Fruit fly (Drosophila melanogaster) whole organism, prepupa: Measurements from ENCODE around the gene melt.

ENCODE experiments used
- Blimp-1 ChIP-seq: fragments of 200-800 bp; sonication (Bioruptor generic); optimal IDR thresholded peaks from 3 replicates; lab custom pipeline; 2017; ENCODE audit warnings: missing biosample characterization, missing genetic modification characterization, mild to moderate bottlenecking, moderate library complexity, missing genetic modification reagents
- CG10631 ChIP-seq: fragments of 200-800 bp; sonication (Bioruptor generic); optimal IDR thresholded peaks from 2 replicates; lab custom pipeline; 2016; ENCODE audit warnings: missing biosample characterization, missing genetic modification characterization
- CG10669 ChIP-seq: fragments of 200-800 bp; sonication (Bioruptor generic); optimal IDR thresholded peaks from 3 replicates; lab custom pipeline; 2018; ENCODE audit warnings: missing biosample characterization, mild to moderate bottlenecking, missing genetic modification characterization, moderate library complexity
- CG15336 ChIP-seq: fragments of 200-800 bp; sonication (Bioruptor generic); IDR thresholded peaks from 2 replicates; pipeline ENCODE4 v1.3.6; 2022; ENCODE audit warnings: missing biosample characterization, missing genetic modification characterization
- CG1621 ChIP-seq: fragments of 200-800 bp; sonication (Bioruptor generic); optimal IDR thresholded peaks from 3 replicates; lab custom pipeline; 2018; ENCODE audit warnings: missing biosample characterization, mild to moderate bottlenecking, missing genetic modification characterization
- CG3032 ChIP-seq: fragments of 200-800 bp; optimal IDR thresholded peaks from 2 replicates; lab custom pipeline; 2019; ENCODE audit warnings: missing biosample characterization, mild to moderate bottlenecking, missing genetic modification characterization, moderate library complexity
- CG31627 ChIP-seq: fragments of 200-800 bp; sonication (Bioruptor generic); optimal IDR thresholded peaks from 3 replicates; lab custom pipeline; 2016; ENCODE audit warnings: missing biosample characterization, missing genetic modification characterization
- CG3919 ChIP-seq: fragments of 200-800 bp; sonication (Bioruptor generic); optimal IDR thresholded peaks from 3 replicates; lab custom pipeline; 2016; ENCODE audit warnings: missing biosample characterization, missing genetic modification characterization
- CG4318 ChIP-seq: fragments of 200-800 bp; sonication (Bioruptor generic); optimal IDR thresholded peaks from 3 replicates; lab custom pipeline; 2017; ENCODE audit warnings: missing biosample characterization, mild to moderate bottlenecking, missing genetic modification characterization
- CG6163 ChIP-seq: fragments of 200-800 bp; sonication (Bioruptor generic); IDR thresholded peaks from 3 replicates; pipeline ENCODE4 v1.3.6; 2022; ENCODE audit warnings: missing biosample characterization, missing genetic modification characterization
- CG6808 ChIP-seq: fragments of 200-800 bp; sonication (Bioruptor generic); optimal IDR thresholded peaks from 3 replicates; lab custom pipeline; 2017; ENCODE audit warnings: missing biosample characterization, missing genetic modification characterization, mild to moderate bottlenecking, moderate library complexity, missing genetic modification reagents
- CG6854 ChIP-seq: fragments of 200-800 bp; sonication (Bioruptor generic); optimal IDR thresholded peaks from 2 replicates; lab custom pipeline; 2017; ENCODE audit warnings: missing biosample characterization, mild to moderate bottlenecking, missing genetic modification characterization
- CG8632 ChIP-seq: fragments of 200-800 bp; sonication (Bioruptor generic); optimal IDR thresholded peaks from 3 replicates; lab custom pipeline; 2016; ENCODE audit warnings: missing biosample characterization, missing genetic modification characterization
- Eip75B ChIP-seq: fragments of 200-800 bp; sonication (Bioruptor generic); optimal IDR thresholded peaks from 3 replicates; lab custom pipeline; 2016; ENCODE audit warnings: missing biosample characterization, missing genetic modification characterization
- Eip78C ChIP-seq: fragments of 200-800 bp; sonication (Bioruptor generic); peaks from one replicate; lab custom pipeline; 2016; ENCODE audit warnings: missing biosample characterization, missing genetic modification characterization
- Eip93F ChIP-seq: fragments of 200-800 bp; sonication (Bioruptor generic); optimal IDR thresholded peaks from 2 replicates; lab custom pipeline; 2016; ENCODE audit warnings: missing biosample characterization, mild to moderate bottlenecking, missing genetic modification characterization
- Ets21C ChIP-seq: fragments of 200-800 bp; sonication (Bioruptor generic); optimal IDR thresholded peaks from 3 replicates; lab custom pipeline; 2016; ENCODE audit warnings: missing biosample characterization, missing genetic modification characterization
- Ets96B ChIP-seq: fragments of 200-800 bp; optimal IDR thresholded peaks from 2 replicates; lab custom pipeline; 2019; ENCODE audit warnings: missing biosample characterization, mild to moderate bottlenecking, missing genetic modification characterization, moderate library complexity
- Hr39 ChIP-seq: fragments of 200-800 bp; sonication (Bioruptor generic); optimal IDR thresholded peaks from 2 replicates; lab custom pipeline; 2016; ENCODE audit warnings: missing biosample characterization, missing genetic modification characterization
- Lpt ChIP-seq: fragments of 200-800 bp; sonication (Bioruptor generic); optimal IDR thresholded peaks from 3 replicates; lab custom pipeline; 2016; ENCODE audit warnings: missing biosample characterization, missing genetic modification characterization
- Met ChIP-seq: fragments of 200-800 bp; sonication (Bioruptor generic); optimal IDR thresholded peaks from 3 replicates; lab custom pipeline; 2016; ENCODE audit warnings: missing biosample characterization, missing genetic modification characterization
- Sox102F ChIP-seq: fragments of 200-800 bp; sonication (Bioruptor generic); optimal IDR thresholded peaks from 2 replicates; lab custom pipeline; 2016; ENCODE audit warnings: missing biosample characterization, mild to moderate bottlenecking, missing genetic modification characterization
- achi ChIP-seq: fragments of 200-800 bp; sonication (Bioruptor generic); optimal IDR thresholded peaks from 3 replicates; lab custom pipeline; 2016; ENCODE audit warnings: missing biosample characterization, missing genetic modification characterization
- acj6 ChIP-seq: fragments of 200-800 bp; sonication (Bioruptor generic); optimal IDR thresholded peaks from 3 replicates; lab custom pipeline; 2016; ENCODE audit warnings: missing biosample characterization, missing genetic modification characterization
- cyc ChIP-seq: fragments of 200-800 bp; sonication (Bioruptor generic); optimal IDR thresholded peaks from 3 replicates; lab custom pipeline; 2016; ENCODE audit warnings: missing biosample characterization, missing genetic modification characterization
- dac ChIP-seq: fragments of 200-800 bp; sonication (Bioruptor generic); optimal IDR thresholded peaks from 2 replicates; lab custom pipeline; 2017; ENCODE audit warnings: missing biosample characterization, mild to moderate bottlenecking, missing genetic modification characterization
- dsx ChIP-seq: fragments of 200-800 bp; optimal IDR thresholded peaks from 3 replicates; lab custom pipeline; 2019; ENCODE audit warnings: missing biosample characterization, mild to moderate bottlenecking, missing genetic modification characterization, moderate library complexity; ENCODE audit not compliant: poor library complexity, severe bottlenecking
- eg ChIP-seq: fragments of 200-800 bp; sonication (Bioruptor generic); IDR thresholded peaks from 3 replicates; pipeline ENCODE4 v1.3.6; 2022; ENCODE audit warnings: missing biosample characterization, missing genetic modification characterization
- net ChIP-seq: fragments of 200-800 bp; sonication (Bioruptor generic); optimal IDR thresholded peaks from 3 replicates; lab custom pipeline; 2016; ENCODE audit warnings: missing biosample characterization, missing genetic modification characterization
- salr ChIP-seq, 2 experiments: fragments of 200-800 bp; sonication (Bioruptor generic); optimal IDR thresholded peaks; 3 replicates each; lab custom pipeline; 2016 to 2018; ENCODE audit warnings: missing biosample characterization in 2 of 2, missing genetic modification characterization in 2 of 2, mild to moderate bottlenecking in 1 of 2
- spab ChIP-seq: fragments of 200-800 bp; sonication (Bioruptor generic); optimal IDR thresholded peaks from 2 replicates; lab custom pipeline; 2017; ENCODE audit warnings: missing biosample characterization, mild to moderate bottlenecking, missing genetic modification characterization, missing genetic modification reagents
- ss ChIP-seq, 2 experiments: fragments of 200-800 bp; sonication (Bioruptor generic); optimal IDR thresholded peaks; 2 replicates in 1 of 2; 3 replicates in 1 of 2; lab custom pipeline; 2017 to 2018; ENCODE audit warnings: mild to moderate bottlenecking in 2 of 2, missing biosample characterization in 2 of 2, missing genetic modification characterization in 2 of 2, moderate library complexity in 1 of 2
- svp ChIP-seq: fragments of 200-800 bp; sonication (Bioruptor generic); peaks from one replicate; lab custom pipeline; 2016; ENCODE audit warnings: missing biosample characterization, missing genetic modification characterization
- topi ChIP-seq: fragments of 200-800 bp; sonication (Bioruptor generic); optimal IDR thresholded peaks from 3 replicates; lab custom pipeline; 2016; ENCODE audit warnings: missing biosample characterization, missing genetic modification characterization

melt gene

DNA sequence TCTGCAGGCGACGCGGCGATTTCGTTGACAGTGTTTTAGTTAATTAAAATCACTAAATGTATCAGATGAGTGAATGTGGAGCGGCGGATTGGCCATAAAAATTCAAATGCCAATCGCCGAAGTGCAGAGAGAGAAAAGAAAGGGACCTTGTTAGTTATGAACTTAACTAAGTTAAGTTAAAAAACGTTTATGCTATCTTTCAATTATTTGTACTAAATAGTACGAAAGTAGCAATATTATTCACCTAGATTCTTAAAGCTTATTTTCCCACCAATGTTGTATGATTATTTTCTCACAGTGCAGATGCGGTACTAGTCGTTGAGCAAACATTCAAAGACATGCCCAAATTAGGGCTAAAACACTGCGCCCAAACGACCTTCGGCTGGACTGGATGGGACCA, 43.6 kb upstream of the melt start (continued):
- no peak for TF ChIP-seq Sox102F
- TF ChIP-seq CG1621 (tag; lab: Kevin White, UChicago), result no peak
- no peak for TF ChIP-seq Lpt (GFP tag; lab: Kevin White, UChicago)
- peak; percentile 39 for TF ChIP-seq Ets96B (tag; lab: Kevin White, UChicago)
- TF ChIP-seq Ets21C (GFP tag; lab: Kevin White, UChicago), result no peak
- TF ChIP-seq CG8632, result peak; percentile 26
- TF ChIP-seq salr (GFP tag; optimal IDR thresholded peaks at IDR 0.05; lab: Kevin White, UChicago), result no peak
- peak; percentile 47; the same call in 2 of the 3 replicates for TF ChIP-seq CG6163 (GFP tag; lab: Robert Waterston, UW)
- TF ChIP-seq CG31627, result no peak
- peak; percentile 43 for TF ChIP-seq acj6 (GFP tag; lab: Kevin White, UChicago)
- peak; percentile 13 for TF ChIP-seq net
- TF ChIP-seq CG10631 (GFP tag; lab: Kevin White, UChicago), result peak; percentile 31
- TF ChIP-seq spab (GFP tag; lab: Kevin White, UChicago), result peak; percentile 32
- TF ChIP-seq CG10669 (GFP tag; lab: Kevin White, UChicago), result peak; percentile 44
- peak; percentile 17 for TF ChIP-seq cyc (GFP tag; lab: Kevin White, UChicago)
- TF ChIP-seq, all 60 proteins: peak for 30

DNA sequence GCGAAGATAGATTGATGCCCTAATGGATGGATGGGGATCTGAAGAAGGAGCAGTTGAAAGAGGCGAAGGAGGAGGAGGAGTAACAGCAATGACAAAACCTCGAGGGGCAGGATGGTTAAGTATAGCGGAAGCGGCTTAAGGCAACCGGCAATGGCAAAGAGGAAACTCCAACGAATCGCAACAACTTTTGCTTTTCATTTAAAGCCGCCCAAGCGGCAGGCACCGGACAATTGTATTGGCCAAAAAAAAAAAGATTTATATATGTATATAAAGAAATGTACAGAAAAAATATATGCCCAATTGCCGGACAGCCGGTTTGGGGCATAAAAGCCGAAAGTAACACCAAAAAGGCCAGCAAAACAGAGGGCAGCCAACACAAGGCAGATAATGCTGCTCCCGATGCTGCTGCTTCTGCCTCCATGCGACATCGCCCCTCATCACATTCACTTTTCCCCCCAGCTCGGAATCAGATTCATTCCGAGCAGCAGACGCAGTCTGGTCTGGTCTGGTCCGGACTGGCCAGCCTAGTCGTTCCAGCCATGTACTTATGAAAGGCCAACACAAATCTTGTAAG, 42.9 kb upstream of the melt start:
- peak; percentile 62 for TF ChIP-seq svp
- TF ChIP-seq topi (GFP tag; lab: Kevin White, UChicago), result no peak
- peak; percentile 90 for TF ChIP-seq Blimp-1
- peak; percentile 0 for TF ChIP-seq CG6854

DNA sequence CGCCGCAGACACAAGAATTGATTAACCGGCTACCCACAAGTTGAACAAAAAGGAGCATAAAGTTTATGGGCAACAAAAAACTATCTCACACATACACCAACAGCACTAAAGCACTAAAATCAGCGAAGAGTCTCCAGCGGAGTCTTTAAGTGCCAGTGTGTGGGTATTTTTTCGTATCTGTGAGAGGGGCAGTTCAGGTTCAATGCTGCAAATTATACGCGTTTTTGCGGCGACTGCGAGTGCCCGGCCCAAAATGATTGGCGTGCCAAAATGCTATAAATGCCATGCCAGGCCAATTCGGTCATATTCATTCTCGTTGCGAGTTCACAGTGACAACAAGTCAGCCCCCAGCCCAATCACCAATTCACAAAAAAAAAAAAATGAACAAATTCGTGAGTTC, 41.4 kb upstream of the melt start, which contains the start of gene Cpr65Ec:
TSS of gene Cpr65Ec (plus strand) at position 301 of the 400 bp plus-strand sequence.
- no peak for TF ChIP-seq CG6808
- no peak for TF ChIP-seq dac (GFP tag; lab: Kevin White, UChicago)
- TF ChIP-seq Met (GFP tag; lab: Kevin White, UChicago), result no peak

DNA sequence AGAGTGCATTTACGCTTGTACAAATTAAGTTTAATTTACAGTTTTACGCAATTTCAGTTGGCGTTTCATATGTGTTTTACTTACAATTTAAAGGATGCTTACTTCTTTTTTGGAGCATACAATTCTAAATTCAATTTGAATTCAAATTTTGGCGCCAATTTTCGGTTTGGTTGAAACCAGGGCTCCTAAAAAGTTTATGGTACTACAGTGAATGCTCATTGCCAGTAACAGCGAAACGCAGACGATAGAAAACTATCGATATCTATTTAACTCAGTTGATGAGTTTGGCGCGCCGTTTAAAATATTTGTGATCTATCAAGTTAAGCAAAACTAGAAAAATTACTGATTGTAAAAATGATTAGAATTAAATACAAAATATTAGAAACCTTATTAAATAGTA, 40.3 kb upstream of the melt start:
- no peak for TF ChIP-seq eg (GFP tag; lab: Robert Waterston, UW)
- no peak for TF ChIP-seq CG3032 (tag; lab: Kevin White, UChicago)
- TF ChIP-seq ss (GFP tag; optimal IDR thresholded peaks at IDR 0.05; lab: Kevin White, UChicago), result no peak
- no peak for TF ChIP-seq CG15336
- TF ChIP-seq CG31627, result no peak
- TF ChIP-seq Eip93F (GFP tag; lab: Kevin White, UChicago), result no peak
- TF ChIP-seq cyc (GFP tag; lab: Kevin White, UChicago), result no peak
- no peak for TF ChIP-seq CG10631 (GFP tag; lab: Kevin White, UChicago)
- TF ChIP-seq Eip78C (GFP tag; lab: Kevin White, UChicago), result no peak
- TF ChIP-seq CG4318 (GFP tag; lab: Kevin White, UChicago), result no peak
- TF ChIP-seq achi, result no peak
- TF ChIP-seq CG6163 (GFP tag; lab: Robert Waterston, UW), result no peak
- no peak for TF ChIP-seq Blimp-1

DNA sequence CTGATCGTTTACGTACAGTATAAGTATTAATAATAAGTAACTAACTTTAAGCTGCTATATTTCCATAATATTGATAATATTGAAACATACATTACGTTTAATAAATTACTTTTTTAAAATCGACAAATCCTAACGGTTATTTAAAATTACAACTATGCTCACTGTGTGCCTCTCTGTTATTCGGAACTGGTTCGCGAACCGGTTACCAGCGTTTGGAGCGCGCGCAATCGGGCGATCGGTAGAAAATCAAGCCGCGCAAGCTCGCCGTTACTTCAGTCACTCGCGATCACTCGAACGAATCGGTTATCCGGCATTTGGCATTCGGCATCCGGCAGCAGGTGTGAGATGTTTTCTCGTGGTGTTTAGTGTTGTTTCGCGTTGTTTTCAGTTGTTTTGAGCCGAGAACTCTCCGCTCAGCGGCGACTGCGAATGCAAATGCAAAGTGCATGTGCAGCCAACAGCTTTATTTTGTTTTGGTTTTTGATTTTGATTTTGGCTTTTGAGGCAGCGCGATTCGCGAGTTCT, 39.7 kb upstream of the melt start, which contains the start of gene form3:
TSS of gene form3 (plus strand) at position 271 of the 525 bp plus-strand sequence.
- no peak for TF ChIP-seq achi
- no peak for TF ChIP-seq Eip75B (GFP tag; lab: Kevin White, UChicago)
- TF ChIP-seq CG6163 (GFP tag; lab: Robert Waterston, UW), result peak; percentile 39; the same call in 1 of the 3 replicates
- TF ChIP-seq CG3919 (GFP tag; lab: Kevin White, UChicago), result no peak
- no peak for TF ChIP-seq acj6 (GFP tag; lab: Kevin White, UChicago)
- peak; percentile 86 for TF ChIP-seq CG1621 (tag; lab: Kevin White, UChicago)
- peak; percentile 6 for TF ChIP-seq dsx
- no peak for TF ChIP-seq Hr39 (GFP tag; lab: Kevin White, UChicago)
- TF ChIP-seq Eip78C (GFP tag; lab: Kevin White, UChicago), result peak; percentile 29
- TF ChIP-seq CG6854, result peak; percentile 38
- TF ChIP-seq salr (GFP tag; optimal IDR thresholded peaks at IDR 0.05; lab: Kevin White, UChicago), result no peak
- no peak for TF ChIP-seq CG8632
- no peak for TF ChIP-seq CG10669 (GFP tag; lab: Kevin White, UChicago)
